Worm (Caenorhabditis elegans): ENCODE data around the gene F13D12.10.

DNA sequence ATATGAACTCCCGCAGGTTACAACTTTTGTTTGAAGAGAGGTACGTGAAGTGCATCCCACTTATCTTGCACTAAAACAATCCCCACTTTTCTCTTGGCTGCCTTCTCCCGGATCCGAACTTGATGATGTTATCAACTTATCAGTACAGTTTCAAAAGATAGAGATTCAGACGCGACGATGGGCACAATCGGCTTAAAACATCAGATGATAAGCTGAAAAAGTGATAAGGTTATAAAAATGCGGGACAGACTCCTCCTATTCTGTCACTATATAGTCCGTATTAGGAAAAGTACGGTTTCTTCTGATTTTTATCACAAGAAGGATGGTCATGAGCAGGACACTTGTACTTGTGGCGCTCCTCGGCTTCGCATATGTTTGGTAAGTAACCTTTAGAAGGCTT, 25.6 kb downstream of the F13D12.10 start, which contains the start of gene ctsa-1.2:
- TF ChIP-seq zag-1 (tag; optimal IDR thresholded peaks at IDR 0.05) (no peak), nhr-85 (tag) (no peak), fkh-10 (GFP tag; optimal IDR thresholded peaks at IDR 0.05) (no peak), nhr-237 (tag; optimal IDR thresholded peaks at IDR 0.05) (no peak), nhr-90 (tag; optimal IDR thresholded peaks at IDR 0.05; ENCODE audit: poor library complexity) (no peak), pqm-1 (tag; optimal IDR thresholded peaks at IDR 0.05) (no peak), nhr-84 (tag; optimal IDR thresholded peaks at IDR 0.05) (no peak), unc-86 (tag; optimal IDR thresholded peaks at IDR 0.05) (no peak), unc-130 (tag; optimal IDR thresholded peaks at IDR 0.05) (no peak), snpc-4 (tag; optimal IDR thresholded peaks at IDR 0.05) (no peak), C16A3.4 (tag; optimal IDR thresholded peaks at IDR 0.05) (no peak), elt-3 (tag; optimal IDR thresholded peaks at IDR 0.05) (no peak), aly-2 (tag; optimal IDR thresholded peaks at IDR 0.05) (no peak), nhr-11 (tag; optimal IDR thresholded peaks at IDR 0.05) (no peak)
